Worm (Caenorhabditis elegans) whole organism, early embryonic: ENCODE results near the gene F45E10.2.

Experiments
- B0310.2 ChIP-seq: sonication (generic microtip); optimal IDR thresholded peaks from 2 replicates; lab custom pipeline; 2016; ENCODE audit warnings: mild to moderate bottlenecking, missing genetic modification characterization, missing compliant biosample characterization
- F13C5.2 ChIP-seq: sonication (generic microtip); optimal IDR thresholded peaks from 2 replicates; lab custom pipeline; 2017; ENCODE audit warnings: mild to moderate bottlenecking, missing genetic modification characterization, inconsistent platforms, missing compliant biosample characterization
- ama-1 ChIP-seq: fragments of 150-350 bp; optimal IDR thresholded peaks from 2 replicates; lab custom pipeline; 2014
- ceh-36 ChIP-seq: sonication (generic microtip); optimal IDR thresholded peaks from 2 replicates; lab custom pipeline; 2016; ENCODE audit warnings: missing genetic modification characterization, inconsistent platforms, missing compliant biosample characterization
- flt-1 ChIP-seq: fragments of 200-800 bp; sonication (Bioruptor generic); IDR thresholded peaks from 2 replicates; pipeline ENCODE4 v1.3.6; 2022; ENCODE audit warnings: missing genetic modification characterization, missing compliant biosample characterization
- sea-1 ChIP-seq: fragments of 200-800 bp; sonication (Bioruptor generic); conservative IDR thresholded peaks from 2 replicates; pipeline ENCODE4 v1.3.6; 2022; ENCODE audit warnings: missing genetic modification characterization, missing compliant biosample characterization
- tbx-37 ChIP-seq: fragments of 200-800 bp; sonication (Bioruptor generic); conservative IDR thresholded peaks from 2 replicates; pipeline ENCODE4 v1.3.6; 2022; ENCODE audit warnings: missing genetic modification reagents, missing genetic modification characterization, missing compliant biosample characterization

DNA sequence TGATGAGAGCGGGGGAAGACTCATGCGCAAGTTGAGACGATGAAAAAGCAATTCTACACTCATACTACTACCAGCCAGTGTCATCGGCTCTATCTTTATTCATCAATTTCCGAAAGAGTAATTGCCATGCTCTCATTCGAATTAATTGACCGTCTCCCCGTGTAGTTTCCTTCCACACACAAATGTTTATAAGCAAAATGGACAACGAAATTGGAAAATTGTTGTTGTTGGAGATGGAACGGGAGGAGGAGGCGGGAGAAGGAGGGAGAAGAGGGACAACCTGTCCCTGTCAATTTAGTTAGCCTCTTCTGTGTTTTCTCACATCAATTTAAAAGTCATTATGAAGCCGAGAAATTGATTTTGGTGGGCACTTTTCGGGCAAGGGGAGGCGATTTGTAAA, 17.4 kb upstream of the F45E10.2 start:
- no peak for TF ChIP-seq F13C5.2 (tag; lab: Kevin White, UChicago)
- TF ChIP-seq ceh-36 (tag; lab: Kevin White, UChicago): no peak
- no peak for TF ChIP-seq sea-1 (GFP tag; lab: Robert Waterston, UW)
- TF ChIP-seq B0310.2 (tag; lab: Kevin White, UChicago): no peak
- no peak for TF ChIP-seq ama-1
- TF ChIP-seq tbx-37: no peak
- TF ChIP-seq flt-1 (GFP tag; lab: Robert Waterston, UW): no peak
